Fruit fly (Drosophila melanogaster) whole organism, wandering third instar larva: ENCODE measurements around the gene Amnionless.
A peak's percentile ranks its signal among the peaks of the same experiment; 100 is the strongest.

Source experiments
- Abd-B ChIP-seq: fragments of >200 bp; optimal IDR thresholded peaks from 2 replicates; lab custom pipeline; 2017; ENCODE audit warnings: missing biosample characterization, missing genetic modification characterization
- CG32264 ChIP-seq: fragments of 200-800 bp; sonication (Bioruptor generic); optimal IDR thresholded peaks from 2 replicates; lab custom pipeline; 2016; ENCODE audit warnings: missing biosample characterization, missing genetic modification characterization
- CG9705 ChIP-seq: fragments of 200-800 bp; sonication (Bioruptor generic); optimal IDR thresholded peaks from 2 replicates; lab custom pipeline; 2018; ENCODE audit warnings: missing biosample characterization, mild to moderate bottlenecking, missing genetic modification characterization
- CrebA ChIP-seq: fragments of 200-800 bp; sonication (Bioruptor generic); optimal IDR thresholded peaks from 2 replicates; lab custom pipeline; 2016; ENCODE audit warnings: missing biosample characterization, mild to moderate bottlenecking, missing genetic modification characterization, borderline replicate concordance
- Dfd ChIP-seq: fragments of >200 bp; optimal IDR thresholded peaks from 2 replicates; lab custom pipeline; 2017; ENCODE audit warnings: missing biosample characterization, missing genetic modification characterization
- Dif ChIP-seq: fragments of 200-275, 200-300 bp; sonication (Bioruptor generic); optimal IDR thresholded peaks from 2 replicates; lab custom pipeline; 2018; ENCODE audit warnings: missing biosample characterization, missing genetic modification characterization; ENCODE audit not compliant: partially characterized antibody
- GATAd ChIP-seq: sonication (Bioruptor generic); optimal IDR thresholded peaks from 2 replicates; lab custom pipeline; 2016; ENCODE audit warnings: missing biosample characterization, missing genetic modification characterization
- HLH106 ChIP-seq: fragments of 200-800 bp; optimal IDR thresholded peaks from 3 replicates; lab custom pipeline; 2019; ENCODE audit warnings: missing biosample characterization, mild to moderate bottlenecking, missing genetic modification characterization, moderate library complexity
- Hr78 ChIP-seq: fragments of >200 bp; optimal IDR thresholded peaks from 2 replicates; lab custom pipeline; 2017; ENCODE audit warnings: missing biosample characterization, missing genetic modification characterization
- Hr83 ChIP-seq: fragments of 200-300 bp; sonication (Bioruptor generic); optimal IDR thresholded peaks from 2 replicates; lab custom pipeline; 2016; ENCODE audit warnings: missing biosample characterization, mild to moderate bottlenecking, missing genetic modification characterization, moderate library complexity; ENCODE audit not compliant: poor library complexity, severe bottlenecking
- Jra ChIP-seq: sonication (Bioruptor generic); optimal IDR thresholded peaks from 2 replicates; lab custom pipeline; 2016; ENCODE audit warnings: missing biosample characterization, missing genetic modification characterization
- Mio ChIP-seq: sonication (Bioruptor generic); optimal IDR thresholded peaks from 2 replicates; lab custom pipeline; 2016; ENCODE audit warnings: missing biosample characterization, missing genetic modification characterization
- Myc ChIP-seq: fragments of >200 bp; optimal IDR thresholded peaks from 2 replicates; lab custom pipeline; 2017
- N ChIP-seq: fragments of >200 bp; optimal IDR thresholded peaks from 2 replicates; lab custom pipeline; 2018; ENCODE audit warnings: missing biosample characterization, missing external identifiers, missing genetic modification characterization
- OdsH ChIP-seq: fragments of 200-800 bp; sonication (Bioruptor generic); optimal IDR thresholded peaks from 2 replicates; lab custom pipeline; 2016; ENCODE audit warnings: missing biosample characterization, mild to moderate bottlenecking, missing genetic modification characterization
- Rel ChIP-seq, 2 experiments: fragments of 200-800 bp; sonication (Bioruptor generic) in 1 of 2; optimal IDR thresholded peaks; 2 replicates in 1 of 2; 3 replicates in 1 of 2; lab custom pipeline; 2016 to 2019; ENCODE audit warnings: mild to moderate bottlenecking in 2 of 2, missing biosample characterization in 2 of 2, missing genetic modification characterization in 2 of 2, moderate library complexity in 1 of 2
- Sp1 ChIP-seq: fragments of 200-800 bp; sonication (Bioruptor generic); optimal IDR thresholded peaks from 3 replicates; lab custom pipeline; 2019; ENCODE audit warnings: missing biosample characterization, mild to moderate bottlenecking, missing genetic modification characterization, moderate library complexity
- Vsx2 ChIP-seq: fragments of 200-300, 225-300 bp; sonication (Bioruptor generic); optimal IDR thresholded peaks from 2 replicates; lab custom pipeline; 2018; ENCODE audit warnings: missing biosample characterization, missing genetic modification characterization; ENCODE audit not compliant: partially characterized antibody
- br ChIP-seq: fragments of 200-800 bp; sonication (Bioruptor generic); optimal IDR thresholded peaks from 2 replicates; lab custom pipeline; 2016; ENCODE audit warnings: missing biosample characterization, missing genetic modification characterization
- dl ChIP-seq, 2 experiments: fragments of 175-275, 200-275 bp in 1 of 2; fragments of 200-275 bp in 1 of 2; sonication (Bioruptor generic); optimal IDR thresholded peaks; lab custom pipeline; 2018; ENCODE audit warnings: mild to moderate bottlenecking in 2 of 2, missing biosample characterization in 2 of 2, missing genetic modification characterization in 2 of 2, moderate library complexity in 2 of 2; ENCODE audit not compliant: partially characterized antibody in 2 of 2, insufficient read depth in 1 of 2
- dmrt93B ChIP-seq: fragments of 200-800 bp; sonication (Bioruptor generic); optimal IDR thresholded peaks from 2 replicates; lab custom pipeline; 2018; ENCODE audit warnings: missing biosample characterization, mild to moderate bottlenecking, missing genetic modification characterization
- dsf ChIP-seq: sonication (Bioruptor generic); optimal IDR thresholded peaks from 2 replicates; lab custom pipeline; 2016; ENCODE audit warnings: missing biosample characterization, missing genetic modification characterization, borderline replicate concordance
- ey ChIP-seq: fragments of 200-800 bp; sonication (Bioruptor generic); optimal IDR thresholded peaks from 2 replicates; lab custom pipeline; 2016; ENCODE audit warnings: missing biosample characterization, missing genetic modification characterization
- fru ChIP-seq: fragments of 200-800 bp; sonication (Bioruptor generic); optimal IDR thresholded peaks from 3 replicates; lab custom pipeline; 2016; ENCODE audit warnings: missing biosample characterization, mild to moderate bottlenecking, missing genetic modification characterization
- h ChIP-seq: fragments of 200-800 bp; sonication (Bioruptor generic); optimal IDR thresholded peaks from 3 replicates; lab custom pipeline; 2016; ENCODE audit warnings: missing biosample characterization, mild to moderate bottlenecking, missing genetic modification characterization
- jim ChIP-seq: fragments of 175-275, 200-325 bp; sonication (Bioruptor generic); optimal IDR thresholded peaks from 2 replicates; lab custom pipeline; 2016; ENCODE audit warnings: missing biosample characterization, mild to moderate bottlenecking, missing genetic modification characterization
- lola ChIP-seq: fragments of >200 bp; optimal IDR thresholded peaks from 2 replicates; lab custom pipeline; 2017; ENCODE audit warnings: missing biosample characterization, missing genetic modification characterization
- psq ChIP-seq: fragments of 200-800 bp; sonication (Bioruptor generic); optimal IDR thresholded peaks from 3 replicates; lab custom pipeline; 2017; ENCODE audit warnings: missing biosample characterization, mild to moderate bottlenecking, missing genetic modification characterization, moderate library complexity
- rgr ChIP-seq: fragments of 200-800 bp; sonication (Bioruptor generic); optimal IDR thresholded peaks from 3 replicates; lab custom pipeline; 2016; ENCODE audit warnings: missing biosample characterization, mild to moderate bottlenecking, missing genetic modification characterization
- sage ChIP-seq: fragments of 200-800 bp; sonication (Bioruptor generic); optimal IDR thresholded peaks from 2 replicates; lab custom pipeline; 2016; ENCODE audit warnings: missing biosample characterization, mild to moderate bottlenecking, missing genetic modification characterization
- sv ChIP-seq: fragments of 200-800 bp; sonication (Bioruptor generic); optimal IDR thresholded peaks from 3 replicates; lab custom pipeline; 2016; ENCODE audit warnings: missing biosample characterization, missing genetic modification characterization
- tai ChIP-seq: sonication (Bioruptor generic); optimal IDR thresholded peaks from 2 replicates; lab custom pipeline; 2016; ENCODE audit warnings: missing biosample characterization, missing genetic modification characterization
- usp ChIP-seq: fragments of >200 bp; optimal IDR thresholded peaks from 2 replicates; lab custom pipeline; 2017; ENCODE audit warnings: missing biosample characterization, missing genetic modification characterization
- woc ChIP-seq: sonication (Bioruptor generic); optimal IDR thresholded peaks from 2 replicates; lab custom pipeline; 2016; ENCODE audit warnings: missing biosample characterization, mild to moderate bottlenecking, missing genetic modification characterization

Amnionless gene

DNA sequence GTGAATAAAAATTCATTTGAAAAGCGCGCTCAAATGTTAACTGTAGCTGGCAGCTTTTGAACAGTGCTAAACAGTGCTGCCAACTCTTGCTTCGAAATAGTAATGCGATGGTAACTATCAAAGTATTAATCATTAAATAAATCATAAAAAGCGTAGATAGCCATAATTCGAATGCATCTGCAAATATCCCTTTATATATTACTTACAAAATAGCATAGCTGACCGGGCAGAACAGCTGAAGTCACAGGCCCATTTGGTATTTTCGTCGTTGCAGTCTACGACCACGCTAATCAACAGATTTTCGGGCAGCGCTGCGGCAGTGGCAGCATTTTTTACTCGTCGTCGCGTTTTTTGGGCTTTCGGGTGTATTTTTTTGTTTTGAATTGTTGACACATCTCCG, 16.7 kb upstream of the Amnionless start, which contains the start of gene Plc21C (continued):
- TF ChIP-seq HLH106 (tag; lab: Kevin White, UChicago) (peak; percentile 60), dsf (GFP tag; lab: Kevin White, UChicago) (no peak), tai (peak; percentile 42), Myc (no peak), CrebA (GFP tag; lab: Kevin White, UChicago) (no peak), psq (peak; percentile 24), ey (GFP tag; lab: Kevin White, UChicago) (peak; percentile 50), Sp1 (GFP tag; lab: Kevin White, UChicago) (peak; percentile 26), Hr83 (GFP tag; lab: Kevin White, UChicago) (no peak), usp (GFP tag; lab: Kevin White, UChicago) (no peak)

dm6 chr2L:305198-305597, 16.3 kb upstream of the Amnionless start:
- no peak for TF ChIP-seq Abd-B (GFP tag; lab: Kevin White, UChicago)
- no peak for TF ChIP-seq sage (GFP tag; lab: Kevin White, UChicago)
- no peak for TF ChIP-seq br
- no peak for TF ChIP-seq Dif
- no peak for TF ChIP-seq N (GFP tag; lab: Kevin White, UChicago)
- TF ChIP-seq Jra (GFP tag; lab: Kevin White, UChicago), result no peak
- no peak for TF ChIP-seq GATAd
- no peak for TF ChIP-seq Rel (GFP tag; optimal IDR thresholded peaks at IDR 0.05; lab: Kevin White, UChicago)
- TF ChIP-seq Rel (tag; optimal IDR thresholded peaks at IDR 0.05; lab: Kevin White, UChicago), result no peak
- no peak for TF ChIP-seq fru (GFP tag; lab: Kevin White, UChicago)
- no peak for TF ChIP-seq Myc
- TF ChIP-seq jim (GFP tag; lab: Kevin White, UChicago), result no peak
- TF ChIP-seq CrebA (GFP tag; lab: Kevin White, UChicago), result no peak
- TF ChIP-seq Hr83 (GFP tag; lab: Kevin White, UChicago), result no peak
- no peak for TF ChIP-seq Hr78 (GFP tag; lab: Kevin White, UChicago)
- TF ChIP-seq rgr, result no peak
- no peak for TF ChIP-seq lola (GFP tag; lab: Kevin White, UChicago)
- TF ChIP-seq, all 38 proteins: peak for 0

DNA sequence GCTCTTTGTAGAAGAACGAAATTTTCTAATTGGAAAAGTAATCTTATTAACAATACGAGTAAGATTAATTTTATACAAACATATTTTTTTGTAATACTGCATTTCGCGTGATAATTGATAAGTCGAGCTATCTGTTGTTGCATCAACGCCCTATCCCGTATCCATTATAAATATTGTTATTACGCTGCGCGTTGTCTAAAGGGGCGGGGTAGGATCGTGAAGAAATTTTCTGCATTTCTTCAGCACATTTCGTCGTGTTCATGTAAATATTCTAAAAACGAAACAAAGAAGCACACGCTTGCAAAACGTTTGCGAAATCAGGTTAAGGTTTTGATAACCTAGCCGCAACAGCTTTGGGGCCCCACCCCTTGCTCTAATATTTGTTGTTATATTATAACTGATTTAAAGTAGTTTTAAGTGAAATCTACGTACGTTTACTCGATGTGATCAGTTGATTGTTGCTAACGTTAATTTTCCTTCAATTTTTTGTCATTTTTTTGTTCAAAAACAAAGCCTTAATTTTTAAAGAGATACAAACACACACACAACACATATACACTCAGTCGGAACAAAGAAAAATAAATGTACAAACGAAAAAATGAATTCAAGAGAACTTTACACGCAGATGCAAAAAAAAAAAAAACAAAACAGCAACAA, 14.5 kb upstream of the Amnionless start:
- TF ChIP-seq Vsx2 (GFP tag; lab: Kevin White, UChicago), result no peak
- TF ChIP-seq Mio (GFP tag; lab: Kevin White, UChicago), result no peak
- no peak for TF ChIP-seq usp (GFP tag; lab: Kevin White, UChicago)
- TF ChIP-seq dmrt93B (GFP tag; lab: Kevin White, UChicago), result no peak
- TF ChIP-seq tai, result no peak

- no peak for TF ChIP-seq CG9705 (GFP tag; lab: Kevin White, UChicago)
- no peak for TF ChIP-seq Jra (GFP tag; lab: Kevin White, UChicago)
- TF ChIP-seq CrebA (GFP tag; lab: Kevin White, UChicago), result no peak
- no peak for TF ChIP-seq jim (GFP tag; lab: Kevin White, UChicago)
- TF ChIP-seq Rel (GFP tag; optimal IDR thresholded peaks at IDR 0.05; lab: Kevin White, UChicago), result no peak
- TF ChIP-seq Rel (tag; optimal IDR thresholded peaks at IDR 0.05; lab: Kevin White, UChicago), result peak; percentile 61
- no peak for TF ChIP-seq dl (GFP tag; optimal IDR thresholded peaks at IDR 0.05; lab: Kevin White, UChicago; ENCODE audit: insufficient read depth in 1 of 2, partially characterized antibody in 2 of 2)
- no peak for TF ChIP-seq Myc
- peak; percentile 56 for TF ChIP-seq br
- no peak for TF ChIP-seq Dfd (GFP tag; lab: Kevin White, UChicago)
- TF ChIP-seq Dif, result no peak
- TF ChIP-seq h, result peak; percentile 70
- no peak for TF ChIP-seq woc
- no peak for TF ChIP-seq sv (GFP tag; lab: Kevin White, UChicago)
- TF ChIP-seq CG32264 (GFP tag; lab: Kevin White, UChicago), result no peak
- no peak for TF ChIP-seq Sp1 (GFP tag; lab: Kevin White, UChicago)
- no peak for TF ChIP-seq GATAd
- TF ChIP-seq OdsH (GFP tag; lab: Kevin White, UChicago), result no peak
- TF ChIP-seq Abd-B (GFP tag; lab: Kevin White, UChicago), result no peak
- no peak for TF ChIP-seq psq
- peak; percentile 57 for TF ChIP-seq Hr83 (GFP tag; lab: Kevin White, UChicago)
- no peak for TF ChIP-seq Hr78 (GFP tag; lab: Kevin White, UChicago)
- no peak for TF ChIP-seq dsf (GFP tag; lab: Kevin White, UChicago)
- TF ChIP-seq ey (GFP tag; lab: Kevin White, UChicago), result no peak
- no peak for TF ChIP-seq usp (GFP tag; lab: Kevin White, UChicago)
Observed at dm6 chr2L:300877-301706, 12.1 kb upstream of the Amnionless start.
